Worm (Caenorhabditis elegans): ENCODE measurements around the gene Y53G8AR.8.
"Not testable (repeated sequence)": the region's sequence is repeated elsewhere in the genome, so short reads cannot be mapped to it uniquely, and the experiment has no call there.

DNA sequence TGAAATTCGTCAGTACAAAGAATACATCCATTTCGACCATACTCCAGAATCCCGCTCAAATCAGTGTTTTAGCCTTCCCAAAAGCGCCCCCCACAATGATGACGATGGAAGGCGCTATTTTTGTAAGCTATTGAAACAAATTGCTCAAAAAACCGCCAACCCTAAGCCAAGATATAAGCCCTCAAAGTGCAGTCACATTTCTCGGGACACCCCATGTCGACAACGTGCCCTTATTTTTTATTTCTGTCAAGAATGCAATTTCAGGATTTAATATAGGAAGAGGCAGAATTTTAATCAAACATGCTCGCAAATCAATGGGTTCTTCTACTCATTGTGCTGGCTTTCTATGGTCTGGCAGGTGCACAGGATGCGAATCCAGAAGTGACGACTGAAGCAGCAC is 38.6 kb upstream of the Y53G8AR.8 start, which contains the start of gene Y53G8AR.1:
- TF ChIP-seq W03F9.2, dao-5, him-1 (tag; optimal IDR thresholded peaks at IDR 0.05): not testable (repeated sequence)

All from whole organism, L4/young adult.